Fruit fly (Drosophila melanogaster) whole organism, adult: Measurements from ENCODE around the gene CG32182.

Experiments
- CG11617 ChIP-seq: fragments of 200-800 bp; sonication (Bioruptor generic); optimal IDR thresholded peaks from 2 replicates; lab custom pipeline; 2017; ENCODE audit warnings: mild to moderate bottlenecking, missing biosample characterization, missing genetic modification reagents, missing genetic modification characterization
- CG12768 ChIP-seq: fragments of 200-800 bp; sonication (Bioruptor generic); optimal IDR thresholded peaks from 2 replicates; lab custom pipeline; 2017; ENCODE audit warnings: missing biosample characterization, missing genetic modification characterization, mild to moderate bottlenecking, moderate library complexity, missing genetic modification reagents
- CG1620 ChIP-seq: fragments of 200-800 bp; sonication (Bioruptor generic); optimal IDR thresholded peaks from 2 replicates; lab custom pipeline; 2016; ENCODE audit warnings: missing biosample characterization, missing genetic modification characterization
- CG33017 ChIP-seq: fragments of 200-800 bp; sonication (Bioruptor generic); optimal IDR thresholded peaks from 2 replicates; lab custom pipeline; 2018; ENCODE audit warnings: missing biosample characterization, mild to moderate bottlenecking, missing genetic modification characterization, moderate library complexity
- CG5204 ChIP-seq: fragments of 200-800 bp; sonication (Bioruptor generic); optimal IDR thresholded peaks from 2 replicates; lab custom pipeline; 2016; ENCODE audit warnings: missing biosample characterization, missing genetic modification characterization
- CG7101 ChIP-seq: fragments of 200-800 bp; sonication (Bioruptor generic); optimal IDR thresholded peaks from 2 replicates; lab custom pipeline; 2018; ENCODE audit warnings: missing biosample characterization, mild to moderate bottlenecking, missing genetic modification characterization, moderate library complexity
- cnc ChIP-seq, 2 experiments: fragments of >200 bp; optimal IDR thresholded peaks; 2 replicates each; lab custom pipeline; 2017
- kay ChIP-seq: fragments of 200-800 bp; sonication (Bioruptor generic); peaks from one replicate; lab custom pipeline; 2016; ENCODE audit warnings: missing biosample characterization, missing genetic modification characterization, borderline replicate concordance
- pad ChIP-seq: fragments of 200-800 bp; sonication (Bioruptor generic); optimal IDR thresholded peaks from 3 replicates; lab custom pipeline; 2017; ENCODE audit warnings: missing biosample characterization, missing genetic modification characterization, mild to moderate bottlenecking, moderate library complexity, missing genetic modification reagents

DNA sequence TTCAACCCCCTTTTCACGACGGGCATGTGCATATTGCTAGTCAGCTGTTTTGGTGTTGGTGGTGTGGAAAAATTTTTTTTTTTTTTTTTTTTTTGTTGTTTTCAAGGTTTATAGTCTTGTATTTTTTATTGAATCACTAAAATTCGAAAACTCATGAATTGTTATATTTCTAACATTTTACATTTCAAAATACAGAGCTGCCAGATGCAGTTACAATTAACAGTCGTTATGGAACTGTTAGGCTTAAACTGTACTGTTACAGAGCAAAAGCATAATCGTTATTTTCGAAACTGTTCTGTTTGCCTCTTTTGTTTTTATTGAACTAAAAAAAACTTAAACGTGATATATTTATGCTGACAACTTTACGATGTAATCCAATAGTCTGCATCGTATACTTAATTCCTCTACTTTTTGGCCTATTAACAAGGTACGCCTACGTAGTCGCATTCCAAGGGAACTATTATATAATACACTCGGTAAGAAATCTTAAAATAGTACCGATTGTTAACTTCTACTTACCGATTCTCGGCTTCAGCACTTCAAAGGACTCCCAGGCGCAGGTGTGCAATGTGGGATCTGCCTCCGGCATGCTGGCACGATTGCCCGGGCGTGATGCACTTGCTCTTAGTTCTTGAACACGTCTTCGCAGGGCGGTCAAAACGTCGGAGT is 48.6 kb downstream of the CG32182 start, which contains the start of gene CG32187:
- TF ChIP-seq CG33017 (tag; lab: Kevin White, UChicago): no peak
- TF ChIP-seq CG5204 (GFP tag; lab: Kevin White, UChicago): no peak
- TF ChIP-seq CG11617 (GFP tag; lab: Kevin White, UChicago): no peak
- no peak for TF ChIP-seq CG7101 (tag; lab: Kevin White, UChicago)
- TF ChIP-seq kay (GFP tag; lab: Kevin White, UChicago): no peak
- no peak for TF ChIP-seq CG1620 (GFP tag; lab: Kevin White, UChicago)
- TF ChIP-seq pad: no peak
- no peak for TF ChIP-seq CG12768 (GFP tag; lab: Kevin White, UChicago)
- TF ChIP-seq cnc (optimal IDR thresholded peaks at IDR 0.05; lab: Kevin White, UChicago): no peak
